Fruit fly (Drosophila melanogaster) whole organism, embryonic: Measurements from ENCODE around the gene Polr1F.

Experiments
- CG10147 ChIP-seq: fragments of 200-800 bp; sonication (Bioruptor generic); optimal IDR thresholded peaks from 2 replicates; lab custom pipeline; 2019; ENCODE audit warnings: missing biosample characterization, mild to moderate bottlenecking, missing genetic modification characterization, moderate library complexity
- CG10274 ChIP-seq: fragments of 200-800 bp; sonication (Bioruptor generic); optimal IDR thresholded peaks from 3 replicates; lab custom pipeline; 2017; ENCODE audit warnings: missing biosample characterization, mild to moderate bottlenecking, missing genetic modification characterization
- CG12391 ChIP-seq: fragments of 200-800 bp; sonication (Bioruptor generic); optimal IDR thresholded peaks from 3 replicates; lab custom pipeline; 2018; ENCODE audit warnings: missing biosample characterization, mild to moderate bottlenecking, missing genetic modification characterization, moderate library complexity
- CG12942 ChIP-seq: fragments of 200-800 bp; sonication (Bioruptor generic); optimal IDR thresholded peaks from 3 replicates; lab custom pipeline; 2016; ENCODE audit warnings: missing biosample characterization, missing genetic modification characterization
- CG14050 ChIP-seq: fragments of 200-800 bp; sonication (Bioruptor generic); IDR thresholded peaks from 3 replicates; pipeline ENCODE4 v1.3.6; 2022; ENCODE audit warnings: missing biosample characterization, missing genetic modification characterization
- CG14710 ChIP-seq: fragments of 200-800 bp; sonication (Bioruptor generic); optimal IDR thresholded peaks from 3 replicates; lab custom pipeline; 2019; ENCODE audit warnings: missing biosample characterization, mild to moderate bottlenecking, missing genetic modification characterization, moderate library complexity
- CG1603 ChIP-seq: fragments of 200-800 bp; sonication (Bioruptor generic); optimal IDR thresholded peaks from 2 replicates; lab custom pipeline; 2019; ENCODE audit warnings: missing biosample characterization, mild to moderate bottlenecking, missing genetic modification characterization, moderate library complexity
- CG17328 ChIP-seq: fragments of 200-800 bp; sonication (Bioruptor generic); IDR thresholded peaks from 2 replicates; pipeline ENCODE4 v1.3.6; 2022; ENCODE audit warnings: missing biosample characterization, missing genetic modification characterization
- CG17361 ChIP-seq: fragments of 200-800 bp; sonication (Bioruptor generic); IDR thresholded peaks from 3 replicates; pipeline ENCODE4 v1.3.6; 2022; ENCODE audit warnings: missing biosample characterization, missing genetic modification characterization
- CG18599 ChIP-seq: fragments of 200-800 bp; sonication (Bioruptor generic); optimal IDR thresholded peaks from 3 replicates; lab custom pipeline; 2017; ENCODE audit warnings: missing biosample characterization, missing genetic modification characterization, mild to moderate bottlenecking, moderate library complexity, missing genetic modification reagents
- CG2116 ChIP-seq: fragments of 200-800 bp; sonication (Bioruptor generic); optimal IDR thresholded peaks from 3 replicates; lab custom pipeline; 2018; ENCODE audit warnings: missing biosample characterization, mild to moderate bottlenecking, missing genetic modification characterization
- CG2120 ChIP-seq: fragments of 200-800 bp; sonication (Bioruptor generic); optimal IDR thresholded peaks from 3 replicates; lab custom pipeline; 2016; ENCODE audit warnings: missing biosample characterization, missing genetic modification characterization
- CG2875 ChIP-seq: fragments of 200-800 bp; sonication (Bioruptor generic); optimal IDR thresholded peaks from 2 replicates; lab custom pipeline; 2017; ENCODE audit warnings: missing biosample characterization, mild to moderate bottlenecking, missing genetic modification characterization, missing genetic modification reagents
- CG30431 ChIP-seq: fragments of 200-800 bp; sonication (Bioruptor generic); optimal IDR thresholded peaks from 2 replicates; lab custom pipeline; 2017; ENCODE audit warnings: missing biosample characterization, missing genetic modification characterization
- CG31441 ChIP-seq: fragments of 200-800 bp; sonication (Bioruptor generic); IDR thresholded peaks from 2 replicates; pipeline ENCODE4 v1.3.6; 2022; ENCODE audit warnings: missing biosample characterization, missing genetic modification characterization
- CG4424 ChIP-seq: fragments of 200-800 bp; sonication (Bioruptor generic); optimal IDR thresholded peaks from 3 replicates; lab custom pipeline; 2016; ENCODE audit warnings: missing biosample characterization, missing genetic modification characterization
- CG6683 ChIP-seq: fragments of 200-800 bp; sonication (Bioruptor generic); optimal IDR thresholded peaks from 2 replicates; lab custom pipeline; 2017; ENCODE audit warnings: missing biosample characterization, mild to moderate bottlenecking, missing genetic modification characterization, missing genetic modification reagents
- CG7556 ChIP-seq: fragments of 200-800 bp; sonication (Bioruptor generic); optimal IDR thresholded peaks from 2 replicates; lab custom pipeline; 2017; ENCODE audit warnings: missing biosample characterization, mild to moderate bottlenecking, missing genetic modification characterization
- CG7745 ChIP-seq: fragments of 200-800 bp; sonication (Bioruptor generic); optimal IDR thresholded peaks from 2 replicates; lab custom pipeline; 2018; ENCODE audit warnings: missing biosample characterization, mild to moderate bottlenecking, missing genetic modification characterization, moderate library complexity
- CG7786 ChIP-seq: fragments of 200-800 bp; sonication (Bioruptor generic); optimal IDR thresholded peaks from 2 replicates; lab custom pipeline; 2016; ENCODE audit warnings: missing biosample characterization, missing genetic modification characterization
- CG8089 ChIP-seq: fragments of 200-800 bp; sonication (Bioruptor generic); optimal IDR thresholded peaks from 3 replicates; lab custom pipeline; 2016; ENCODE audit warnings: missing biosample characterization, missing genetic modification characterization
- CG8944 ChIP-seq: fragments of 200-800 bp; sonication (Bioruptor generic); optimal IDR thresholded peaks from 3 replicates; lab custom pipeline; 2016; ENCODE audit warnings: missing biosample characterization, missing genetic modification characterization
- CG9817 ChIP-seq: fragments of 200-800 bp; sonication (Bioruptor generic); optimal IDR thresholded peaks from 2 replicates; lab custom pipeline; 2018; ENCODE audit warnings: missing biosample characterization, mild to moderate bottlenecking, missing genetic modification characterization, moderate library complexity
- Fer1 ChIP-seq: fragments of 200-800 bp; sonication (Bioruptor generic); optimal IDR thresholded peaks from 2 replicates; lab custom pipeline; 2017; ENCODE audit warnings: missing biosample characterization, mild to moderate bottlenecking, missing genetic modification characterization
- MESR4 ChIP-seq: fragments of 200-800 bp; sonication (Bioruptor generic); optimal IDR thresholded peaks from 2 replicates; lab custom pipeline; 2018; ENCODE audit warnings: missing biosample characterization, mild to moderate bottlenecking, missing genetic modification characterization, moderate library complexity
- NFAT ChIP-seq: fragments of 200-800 bp; sonication (Bioruptor generic); IDR thresholded peaks from 2 replicates; pipeline ENCODE4 v1.3.6; 2022; ENCODE audit warnings: missing biosample characterization, missing genetic modification characterization
- Nf-YC ChIP-seq: fragments of 200-800 bp; optimal IDR thresholded peaks from 3 replicates; lab custom pipeline; 2019; ENCODE audit warnings: missing biosample characterization, mild to moderate bottlenecking, missing genetic modification characterization, moderate library complexity
- Stat92E ChIP-seq, 3 experiments: fragments of >200 bp in 2 of 3; fragments of 200-800 bp in 1 of 3; sonication (Bioruptor generic) in 1 of 3; optimal IDR thresholded peaks; 2 replicates each; lab custom pipeline; 2017 to 2019; ENCODE audit warnings: missing biosample characterization in 3 of 3, missing genetic modification characterization in 3 of 3, mild to moderate bottlenecking in 1 of 3, moderate library complexity in 1 of 3
- Xbp1 ChIP-seq: fragments of 200-800 bp; sonication (Bioruptor generic); optimal IDR thresholded peaks from 3 replicates; lab custom pipeline; 2016; ENCODE audit warnings: missing biosample characterization, mild to moderate bottlenecking, missing genetic modification characterization
- Xrp1 ChIP-seq: fragments of 200-800 bp; sonication (Bioruptor generic); IDR thresholded peaks from 2 replicates; pipeline ENCODE4 v1.3.6; 2022; ENCODE audit warnings: missing biosample characterization, missing genetic modification characterization
- abd-A ChIP-seq: fragments of 200-800 bp; sonication (Bioruptor generic); optimal IDR thresholded peaks from 3 replicates; lab custom pipeline; 2019; ENCODE audit warnings: missing biosample characterization, mild to moderate bottlenecking, missing genetic modification characterization, moderate library complexity
- ac ChIP-seq: fragments of 200-800 bp; sonication (Bioruptor generic); optimal IDR thresholded peaks from 3 replicates; lab custom pipeline; 2017; ENCODE audit warnings: missing biosample characterization, mild to moderate bottlenecking, missing genetic modification characterization
- dm ChIP-seq: fragments of 200-800 bp; sonication (Bioruptor generic); optimal IDR thresholded peaks from 3 replicates; lab custom pipeline; 2016; ENCODE audit warnings: missing biosample characterization, missing genetic modification characterization
- gro ChIP-seq: fragments of 200-800 bp; sonication (Bioruptor generic); optimal IDR thresholded peaks from 2 replicates; lab custom pipeline; 2016; ENCODE audit warnings: missing biosample characterization, missing genetic modification characterization
- ind ChIP-seq: fragments of 200-800 bp; sonication (Bioruptor generic); optimal IDR thresholded peaks from 3 replicates; lab custom pipeline; 2016; ENCODE audit warnings: missing biosample characterization, missing genetic modification characterization
- insv ChIP-seq, 2 experiments: fragments of 200-800 bp; sonication (Bioruptor generic); optimal IDR thresholded peaks; 3 replicates each; lab custom pipeline; 2016 to 2018; ENCODE audit warnings: missing biosample characterization in 2 of 2, missing genetic modification characterization in 2 of 2
- lola ChIP-seq, 3 experiments: fragments of >200 bp in 2 of 3; fragments of 200-800 bp in 1 of 3; sonication (Bioruptor generic) in 1 of 3; optimal IDR thresholded peaks; 2 replicates each; lab custom pipeline; 2017 to 2019; ENCODE audit warnings: missing biosample characterization in 3 of 3, missing genetic modification characterization in 3 of 3, mild to moderate bottlenecking in 1 of 3, moderate library complexity in 1 of 3
- pho ChIP-seq: fragments of 200-800 bp; sonication (Bioruptor generic); optimal IDR thresholded peaks from 2 replicates; lab custom pipeline; 2016; ENCODE audit warnings: missing biosample characterization, missing genetic modification characterization
- psq ChIP-seq: fragments of 200-800 bp; sonication (Bioruptor generic); optimal IDR thresholded peaks from 2 replicates; lab custom pipeline; 2017; ENCODE audit warnings: missing biosample characterization, missing genetic modification characterization
- pum ChIP-seq: fragments of 200-800 bp; sonication (Bioruptor generic); optimal IDR thresholded peaks from 2 replicates; lab custom pipeline; 2016; ENCODE audit warnings: missing biosample characterization, missing genetic modification characterization
- sc ChIP-seq, 3 experiments: fragments of >200 bp in 2 of 3; fragments of 200-800 bp in 1 of 3; sonication (Bioruptor generic) in 1 of 3; optimal IDR thresholded peaks; 2 replicates in 2 of 3; 3 replicates in 1 of 3; lab custom pipeline; 2017; ENCODE audit warnings: mild to moderate bottlenecking in 1 of 3, missing biosample characterization in 1 of 3, missing genetic modification characterization in 1 of 3, missing genetic modification reagents in 1 of 3
- scrt ChIP-seq: fragments of 200-800 bp; sonication (Bioruptor generic); optimal IDR thresholded peaks from 2 replicates; lab custom pipeline; 2018; ENCODE audit warnings: missing biosample characterization, mild to moderate bottlenecking, missing genetic modification characterization, moderate library complexity
- sens ChIP-seq: fragments of 200-800 bp; sonication (Bioruptor generic); peaks from one replicate; lab custom pipeline; 2016; ENCODE audit warnings: missing biosample characterization, missing genetic modification characterization
- seq ChIP-seq: fragments of 200-800 bp; sonication (Bioruptor generic); IDR thresholded peaks from 2 replicates; pipeline ENCODE4 v1.3.6; 2022; ENCODE audit warnings: missing biosample characterization, missing genetic modification characterization
- sqz ChIP-seq: fragments of 200-800 bp; sonication (Bioruptor generic); optimal IDR thresholded peaks from 3 replicates; lab custom pipeline; 2018; ENCODE audit warnings: missing biosample characterization, mild to moderate bottlenecking, missing genetic modification characterization
- tll ChIP-seq, 2 experiments: fragments of 200-800 bp in 1 of 2; fragments of >200 bp in 1 of 2; sonication (Bioruptor generic) in 1 of 2; optimal IDR thresholded peaks; 2 replicates each; lab custom pipeline; 2017 to 2019; ENCODE audit warnings: missing biosample characterization in 2 of 2, missing genetic modification characterization in 2 of 2, mild to moderate bottlenecking in 1 of 2, moderate library complexity in 1 of 2
- unc-4 ChIP-seq: fragments of 200-800 bp; sonication (Bioruptor generic); IDR thresholded peaks from 2 replicates; pipeline ENCODE4 v1.3.6; 2022; ENCODE audit warnings: missing biosample characterization, missing genetic modification characterization; ENCODE audit not compliant: partially characterized antibody
- zfh2 ChIP-seq: fragments of 200-800 bp; sonication (Bioruptor generic); optimal IDR thresholded peaks from 2 replicates; lab custom pipeline; 2016; ENCODE audit warnings: missing biosample characterization, missing genetic modification characterization

Polr1F gene

DNA sequence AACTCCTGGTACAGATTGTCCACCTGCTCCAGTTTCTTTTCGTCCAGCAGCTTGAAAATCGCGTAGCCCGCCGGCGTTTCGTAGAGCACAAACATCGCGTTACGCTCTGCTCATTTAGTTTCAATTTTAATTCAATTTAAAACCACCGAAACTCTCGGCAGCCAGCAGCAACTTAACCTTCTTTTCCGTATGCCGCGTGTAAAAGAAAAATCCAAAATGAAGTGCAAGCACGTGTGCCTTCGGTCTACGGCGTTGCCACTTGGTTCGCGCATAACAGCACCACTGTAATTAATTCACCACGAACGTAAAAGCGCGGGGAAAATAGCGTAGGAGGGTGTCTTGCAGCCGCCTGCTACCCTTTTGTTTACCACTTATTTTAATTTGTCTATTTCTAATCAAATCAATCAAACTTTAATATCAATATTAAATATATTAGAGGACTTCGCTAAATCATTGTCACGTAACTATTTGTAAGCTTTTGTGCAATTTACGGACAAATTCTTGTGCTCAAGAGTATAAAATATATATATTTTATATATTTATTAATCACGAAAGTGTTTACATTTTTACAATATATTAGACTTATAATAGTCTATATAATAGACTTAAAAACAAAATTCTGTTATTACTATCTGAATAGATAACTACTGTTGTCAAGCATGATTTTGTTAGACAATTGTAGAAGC is 11.0 kb upstream of the Polr1F start, which contains the start of gene nop5 (continued):
- TF ChIP-seq CG2116 = peak; percentile 33
- TF ChIP-seq CG12391 (tag; lab: Kevin White, UChicago) = peak; percentile 80
- TF ChIP-seq CG7786 (GFP tag; lab: Kevin White, UChicago) = no peak
- TF ChIP-seq CG10274 (GFP tag; lab: Kevin White, UChicago) = peak; percentile 3
- TF ChIP-seq CG7556 = peak; percentile 84
- peak; percentile 3 for TF ChIP-seq gro (GFP tag; lab: Kevin White, UChicago)
- TF ChIP-seq sqz (GFP tag; lab: Kevin White, UChicago) = no peak
- peak; percentile 5 for TF ChIP-seq sens (GFP tag; lab: Kevin White, UChicago)
- TF ChIP-seq CG12942 = peak; percentile 3
- peak; percentile 90 for TF ChIP-seq MESR4 (GFP tag; lab: Kevin White, UChicago)
- TF ChIP-seq ind (GFP tag; lab: Kevin White, UChicago) = peak; percentile 53
- TF ChIP-seq lola (GFP tag; optimal IDR thresholded peaks at IDR 0.05; lab: Kevin White, UChicago) = peak in 1 of 3 experiments; percentile 75
- TF ChIP-seq Xbp1 (GFP tag; lab: Kevin White, UChicago) = peak; percentile 60
- TF ChIP-seq CG10147 (GFP tag; lab: Kevin White, UChicago) = peak; percentile 80
- 0 out of 2 replicates have a peak, but pooled peaks have one; percentile 4 for TF ChIP-seq CG17328
- no peak for TF ChIP-seq sc (optimal IDR thresholded peaks at IDR 0.05; lab: Kevin White, UChicago)
- no peak for TF ChIP-seq sc (GFP tag; optimal IDR thresholded peaks at IDR 0.05; lab: Kevin White, UChicago)
- peak; percentile 49 for TF ChIP-seq CG1603 (tag; lab: Kevin White, UChicago)
- TF ChIP-seq CG14710 (tag; lab: Kevin White, UChicago) = peak; percentile 79
- TF ChIP-seq CG2875 = peak; percentile 39
- 0 out of 2 replicates have a peak, but pooled peaks have one; percentile 30 for TF ChIP-seq NFAT (GFP tag; lab: Robert Waterston, UW)
- TF ChIP-seq unc-4 (GFP tag; lab: Robert Waterston, UW) = no peak
- TF ChIP-seq CG30431 (GFP tag; lab: Kevin White, UChicago) = peak; percentile 35
- peak in 1 of 2 experiments; percentile 63 for TF ChIP-seq insv (GFP tag; optimal IDR thresholded peaks at IDR 0.05; lab: Kevin White, UChicago)
- TF ChIP-seq CG18599 (GFP tag; lab: Kevin White, UChicago) = peak; percentile 60
- peak; percentile 12; the same call in 1 of the 2 replicates for TF ChIP-seq CG31441 (GFP tag; lab: Robert Waterston, UW)
- no peak for TF ChIP-seq CG8089 (GFP tag; lab: Kevin White, UChicago)
- no peak for TF ChIP-seq abd-A
- TF ChIP-seq CG8944 = no peak
- TF ChIP-seq dm (GFP tag; lab: Kevin White, UChicago) = peak; percentile 99
- peak; percentile 35 for TF ChIP-seq CG2120 (GFP tag; lab: Kevin White, UChicago)
- peak; percentile 42 for TF ChIP-seq CG6683
- TF ChIP-seq ac (GFP tag; lab: Kevin White, UChicago) = no peak
- TF ChIP-seq zfh2 = no peak
- TF ChIP-seq psq = peak; percentile 20
- no peak for TF ChIP-seq tll (GFP tag; optimal IDR thresholded peaks at IDR 0.05; lab: Kevin White, UChicago)
- TF ChIP-seq pho (GFP tag; lab: Kevin White, UChicago) = no peak
- TF ChIP-seq scrt = no peak
- no peak for TF ChIP-seq seq (GFP tag; lab: Robert Waterston, UW)
- peak; percentile 25; the same call in 1 of the 2 replicates for TF ChIP-seq Xrp1 (GFP tag; lab: Robert Waterston, UW)
- TF ChIP-seq CG17361 (GFP tag; lab: Robert Waterston, UW) = peak; percentile 92
- TF ChIP-seq CG4424 = peak; percentile 44
- TF ChIP-seq pum = no peak
- peak; percentile 26 for TF ChIP-seq CG7745 (tag; lab: Kevin White, UChicago)
- peak; percentile 26; the same call in 1 of the 3 replicates for TF ChIP-seq CG14050 (GFP tag; lab: Robert Waterston, UW)
- peak; percentile 78 for TF ChIP-seq Fer1 (GFP tag; lab: Kevin White, UChicago)
- peak; percentile 69 for TF ChIP-seq CG9817 (tag; lab: Kevin White, UChicago)
- TF ChIP-seq Nf-YC (tag; lab: Kevin White, UChicago) = peak; percentile 82
- TF ChIP-seq Stat92E (GFP tag; optimal IDR thresholded peaks at IDR 0.05; lab: Kevin White, UChicago) = peak in 1 of 3 experiments; percentile 74
